Worm (Caenorhabditis elegans) whole organism, L1 larva: ENCODE results near the gene oat-1.

Experiments used
- blmp-1 ChIP-seq: fragments of 150-350 bp; optimal IDR thresholded peaks from 2 replicates; lab custom pipeline; 2014; ENCODE audit warnings: missing biosample characterization, missing genetic modification characterization
- pqm-1 ChIP-seq: sonication (generic microtip); optimal IDR thresholded peaks from 3 replicates; lab custom pipeline; 2017; ENCODE audit warnings: missing biosample characterization, missing genetic modification characterization
- sptf-1 ChIP-seq: fragments of 150-350 bp; optimal IDR thresholded peaks from 2 replicates; lab custom pipeline; 2014; ENCODE audit warnings: missing biosample characterization, missing genetic modification characterization
- unc-62 ChIP-seq: fragments of 150-350 bp; optimal IDR thresholded peaks from 2 replicates; lab custom pipeline; 2014; ENCODE audit warnings: missing biosample characterization, missing genetic modification reagents, missing genetic modification characterization

DNA sequence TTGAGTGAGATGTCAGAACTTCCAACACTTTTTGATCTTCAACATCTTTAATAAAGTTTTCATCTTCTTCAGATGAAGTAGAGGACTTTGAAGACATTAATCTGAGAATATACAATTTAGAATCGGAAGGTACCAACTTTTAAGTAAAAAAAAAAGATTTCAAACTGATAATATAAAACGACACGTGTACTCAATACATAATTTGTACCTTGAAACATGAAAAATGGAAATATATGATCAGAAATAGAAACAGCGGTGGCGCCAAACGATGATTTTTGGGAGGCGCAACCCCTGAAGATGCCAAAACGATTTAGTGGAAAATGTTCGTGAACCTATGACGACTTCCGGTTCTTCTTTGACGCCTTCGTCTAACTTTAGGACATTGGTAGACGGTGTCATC is at the start of gene oat-1:
- TF ChIP-seq pqm-1 (tag; lab: Kevin White, UChicago) (no peak), blmp-1 (no peak), unc-62 (GFP tag; lab: Kevin White, UChicago) (no peak), sptf-1 (no peak)
